Worm (Caenorhabditis elegans): ENCODE measurements around the gene chtl-1.

The chtl-1 gene

ce11 chrX:5364222-5364621 lies at the start of gene chtl-1:
Gene chtl-1 (minus strand): TSS chrX:5364322.
- TF ChIP-seq blmp-1 (tag; optimal IDR thresholded peaks at IDR 0.05) (no peak), unc-39 (tag; optimal IDR thresholded peaks at IDR 0.05) (no peak), cnd-1 (tag; optimal IDR thresholded peaks at IDR 0.05) (no peak), nhr-12 (tag; optimal IDR thresholded peaks at IDR 0.05) (no peak), lsy-2 (tag; optimal IDR thresholded peaks at IDR 0.05) (no peak)

ce11 chrX:5413510-5413909 lies 49.4 kb upstream of the chtl-1 start, which contains the start of gene pks-1:
Gene pks-1 (plus strand): TSS chrX:5413810.
- no peak for TF ChIP-seq nhr-76 (tag; optimal IDR thresholded peaks at IDR 0.05)
- no peak for TF ChIP-seq elt-3 (tag; optimal IDR thresholded peaks at IDR 0.05)
- TF ChIP-seq lin-13 (tag; optimal IDR thresholded peaks at IDR 0.05) = no peak
- no peak for TF ChIP-seq unc-120 (tag; optimal IDR thresholded peaks at IDR 0.05; ENCODE audit: poor library complexity, severe bottlenecking)

ce11 chrX:5407271-5407670 lies 43.1 kb upstream of the chtl-1 start:
- TF ChIP-seq ceh-83 (GFP tag; optimal IDR thresholded peaks at IDR 0.05) = peak; percentile 82
- no peak for TF ChIP-seq pha-4 (tag; optimal IDR thresholded peaks at IDR 0.05)
- no peak for TF ChIP-seq elt-1 (tag; optimal IDR thresholded peaks at IDR 0.05; ENCODE audit: borderline replicate concordance, insufficient read depth)
- peak; percentile 17 for TF ChIP-seq bed-3 (GFP tag; optimal IDR thresholded peaks at IDR 0.05)
- TF ChIP-seq sptf-1 (tag; optimal IDR thresholded peaks at IDR 0.05) = peak; percentile 72
- no peak for TF ChIP-seq snpc-4 (tag; optimal IDR thresholded peaks at IDR 0.05)
- peak; percentile 53 for TF ChIP-seq cnd-1 (tag; optimal IDR thresholded peaks at IDR 0.05)
- TF ChIP-seq drap-1 (GFP tag; optimal IDR thresholded peaks at IDR 0.05) = peak; percentile 60
- TF ChIP-seq M03D4.4 (tag; optimal IDR thresholded peaks at IDR 0.05) = peak; percentile 53
- TF ChIP-seq ceh-43 (GFP tag; optimal IDR thresholded peaks at IDR 0.05) = peak; percentile 50
- TF ChIP-seq ham-2 (GFP tag; optimal IDR thresholded peaks at IDR 0.05) = peak; percentile 2
- TF ChIP-seq nhr-237 (tag; optimal IDR thresholded peaks at IDR 0.05) = no peak
- peak; percentile 27 for TF ChIP-seq sem-2 (GFP tag; optimal IDR thresholded peaks at IDR 0.05)
- no peak for TF ChIP-seq tbx-8 (GFP tag; optimal IDR thresholded peaks at IDR 0.05)
- TF ChIP-seq mep-1 (tag; optimal IDR thresholded peaks at IDR 0.05) = peak; percentile 5
- TF ChIP-seq mls-2 (tag; optimal IDR thresholded peaks at IDR 0.05) = peak; percentile 70

- no peak for TF ChIP-seq lsy-2 (tag; optimal IDR thresholded peaks at IDR 0.05)
- no peak for TF ChIP-seq sptf-1 (tag; optimal IDR thresholded peaks at IDR 0.05)
- no peak for TF ChIP-seq zip-8 (tag; optimal IDR thresholded peaks at IDR 0.05)
- TF ChIP-seq lin-32 (GFP tag; optimal IDR thresholded peaks at IDR 0.05) = no peak
- no peak for TF ChIP-seq drap-1 (GFP tag; optimal IDR thresholded peaks at IDR 0.05)
- no peak for TF ChIP-seq blmp-1 (tag; optimal IDR thresholded peaks at IDR 0.05)
- TF ChIP-seq nhr-76 (tag; optimal IDR thresholded peaks at IDR 0.05) = no peak
- TF ChIP-seq bed-3 (GFP tag; optimal IDR thresholded peaks at IDR 0.05) = no peak
- no peak for TF ChIP-seq unc-120 (tag; optimal IDR thresholded peaks at IDR 0.05; ENCODE audit: poor library complexity, severe bottlenecking)
- no peak for TF ChIP-seq mep-1 (tag; optimal IDR thresholded peaks at IDR 0.05)
Measured at ce11 chrX:5406345-5406744, 42.2 kb upstream of the chtl-1 start, which contains the start of gene C03F11.4. Gene C03F11.4 (minus strand): TSS chrX:5406445.

- TF ChIP-seq nhr-2 (tag; optimal IDR thresholded peaks at IDR 0.05) (no peak), mab-5 (tag; optimal IDR thresholded peaks at IDR 0.05) (no peak), ces-1 (GFP tag; optimal IDR thresholded peaks at IDR 0.05) (no peak), drap-1 (GFP tag; optimal IDR thresholded peaks at IDR 0.05) (no peak), nhr-76 (tag; optimal IDR thresholded peaks at IDR 0.05) (no peak), unc-39 (tag; optimal IDR thresholded peaks at IDR 0.05) (no peak), ztf-11 (tag; optimal IDR thresholded peaks at IDR 0.05) (no peak), nhr-12 (tag; optimal IDR thresholded peaks at IDR 0.05) (no peak), lsy-2 (tag; optimal IDR thresholded peaks at IDR 0.05) (no peak), blmp-1 (tag; optimal IDR thresholded peaks at IDR 0.05) (no peak), unc-62 (GFP tag; optimal IDR thresholded peaks at IDR 0.05) (no peak)
Measured at ce11 chrX:5400524-5400923, 36.4 kb upstream of the chtl-1 start, which contains the start of gene scav-1. Gene scav-1 (minus strand): TSS chrX:5400584.

ce11 chrX:5397300-5397699 lies 33.2 kb upstream of the chtl-1 start, which contains the start of gene C03F11.2:
Gene C03F11.2 (minus strand): TSS chrX:5397400.
- TF ChIP-seq nhr-76 (tag; optimal IDR thresholded peaks at IDR 0.05) (no peak), bed-3 (GFP tag; optimal IDR thresholded peaks at IDR 0.05) (no peak)

All from whole organism, mixed stage, embryonic.